Worm (Caenorhabditis elegans) whole organism, L1 larva: ENCODE data around the gene Y62F5A.9.

ENCODE experiments used
- aly-2 ChIP-seq: fragments of 150-350 bp; optimal IDR thresholded peaks from 2 replicates; lab custom pipeline; 2014; ENCODE audit warnings: missing biosample characterization, missing genetic modification characterization
- ces-1 ChIP-seq: fragments of 150-350 bp; optimal IDR thresholded peaks from 2 replicates; lab custom pipeline; 2014; ENCODE audit warnings: missing biosample characterization, missing genetic modification reagents, missing genetic modification characterization
- dpl-1 ChIP-seq, 3 experiments: fragments of 150-350 bp in 2 of 3; sonication (generic microtip) in 1 of 3; optimal IDR thresholded peaks; 2 replicates each; lab custom pipeline; 2014 to 2017; ENCODE audit warnings: missing biosample characterization in 3 of 3, missing genetic modification characterization in 3 of 3, missing genetic modification reagents in 3 of 3
- dsc-1 ChIP-seq: sonication (generic microtip); optimal IDR thresholded peaks from 2 replicates; lab custom pipeline; 2016; ENCODE audit warnings: mild to moderate bottlenecking, missing genetic modification characterization, missing compliant biosample characterization
- egl-27 ChIP-seq, 2 experiments: fragments of 150-350 bp in 1 of 2; sonication (generic microtip); optimal IDR thresholded peaks; 3 replicates each; lab custom pipeline; 2017 to 2018; ENCODE audit warnings: missing biosample characterization in 2 of 2, missing genetic modification characterization in 2 of 2, missing genetic modification reagents in 2 of 2
- fos-1 ChIP-seq: fragments of 150-350 bp; optimal IDR thresholded peaks from 2 replicates; lab custom pipeline; 2014; ENCODE audit warnings: missing biosample characterization, missing genetic modification characterization
- lin-15B ChIP-seq: fragments of 150-350 bp; sonication (generic microtip); optimal IDR thresholded peaks from 3 replicates; lab custom pipeline; 2014; ENCODE audit warnings: missing biosample characterization, missing genetic modification characterization
- lir-3 ChIP-seq: sonication (generic microtip); optimal IDR thresholded peaks from 2 replicates; lab custom pipeline; 2016; ENCODE audit warnings: mild to moderate bottlenecking, missing genetic modification characterization, moderate library complexity, missing compliant biosample characterization; ENCODE audit not compliant: poor library complexity
- nhr-11 ChIP-seq: fragments of 150-350 bp; optimal IDR thresholded peaks from 2 replicates; lab custom pipeline; 2014; ENCODE audit warnings: missing biosample characterization, missing genetic modification characterization
- nhr-237 ChIP-seq: fragments of 150-350 bp; optimal IDR thresholded peaks from 2 replicates; lab custom pipeline; 2014; ENCODE audit warnings: missing biosample characterization, missing genetic modification characterization
- pqm-1 ChIP-seq: sonication (generic microtip); optimal IDR thresholded peaks from 3 replicates; lab custom pipeline; 2017; ENCODE audit warnings: missing biosample characterization, missing genetic modification characterization
- skn-1 ChIP-seq: fragments of 150-350 bp; optimal IDR thresholded peaks from 2 replicates; lab custom pipeline; 2014; ENCODE audit warnings: missing biosample characterization, missing genetic modification characterization
- ztf-11 ChIP-seq, 2 experiments: sonication (generic microtip); optimal IDR thresholded peaks; 2 replicates each; lab custom pipeline; 2016 to 2017; ENCODE audit warnings: missing genetic modification characterization in 2 of 2, missing biosample characterization in 1 of 2, missing compliant biosample characterization in 1 of 2
- ztf-4 ChIP-seq: fragments of 150-350 bp; optimal IDR thresholded peaks from 2 replicates; lab custom pipeline; 2014; ENCODE audit warnings: missing biosample characterization, missing genetic modification characterization

ce11 chrII:11556338-11556737, 17.7 kb upstream of the Y62F5A.9 start, which contains the start of gene F54D5.17:
- no peak for TF ChIP-seq lin-15B
- no peak for TF ChIP-seq nhr-11
- no peak for TF ChIP-seq lir-3
- TF ChIP-seq nhr-237 (tag; lab: Kevin White, UChicago), result no peak
- no peak for TF ChIP-seq dpl-1 (GFP tag; optimal IDR thresholded peaks at IDR 0.05; lab: Kevin White, UChicago)
- no peak for TF ChIP-seq egl-27 (tag; optimal IDR thresholded peaks at IDR 0.05; lab: Kevin White, UChicago)
- no peak for TF ChIP-seq dsc-1
- TF ChIP-seq ces-1, result no peak
- TF ChIP-seq skn-1 (tag; lab: Kevin White, UChicago), result no peak
- no peak for TF ChIP-seq ztf-11 (tag; optimal IDR thresholded peaks at IDR 0.05; lab: Kevin White, UChicago)
- TF ChIP-seq pqm-1, result no peak
- TF ChIP-seq ztf-4 (tag; lab: Kevin White, UChicago), result no peak
- no peak for TF ChIP-seq aly-2 (tag; lab: Kevin White, UChicago)
- TF ChIP-seq fos-1, result no peak
